Fruit fly (Drosophila melanogaster): Measurements from ENCODE around the gene csw.

DNA sequence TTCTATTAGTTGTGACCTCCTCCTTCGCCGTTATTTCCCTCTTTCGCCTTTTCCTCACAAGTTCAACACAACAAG, 44.1 kb downstream of the csw start, which contains the start of gene ph-p:
- TF ChIP-seq Dll (optimal IDR thresholded peaks at IDR 0.05): no peak
- TF ChIP-seq psq (optimal IDR thresholded peaks at IDR 0.05): no peak

Measured in whole organism.